Worm (Caenorhabditis elegans) whole organism, late embryonic: Measurements from ENCODE around the gene dld-1.

Source experiments
- C38D4.7 ChIP-seq: fragments of 200-800 bp; sonication (Bioruptor generic); optimal IDR thresholded peaks from 2 replicates; lab custom pipeline; 2018; ENCODE audit warnings: mild to moderate bottlenecking, missing genetic modification characterization, moderate library complexity, missing compliant biosample characterization
- K02D7.2 ChIP-seq: sonication (generic microtip); optimal IDR thresholded peaks from 2 replicates; lab custom pipeline; 2017; ENCODE audit warnings: mild to moderate bottlenecking, missing genetic modification characterization, missing compliant biosample characterization
- K09A11.1 ChIP-seq: sonication (generic microtip); optimal IDR thresholded peaks from 2 replicates; lab custom pipeline; 2017; ENCODE audit warnings: antibody characterized with exemption, mild to moderate bottlenecking, missing genetic modification characterization, missing compliant biosample characterization; ENCODE audit not compliant: insufficient read depth
- Y22D7AL.16 ChIP-seq: sonication (generic microtip); optimal IDR thresholded peaks from 2 replicates; lab custom pipeline; 2016; ENCODE audit warnings: missing genetic modification characterization, missing compliant biosample characterization
- ahr-1 ChIP-seq: sonication (generic microtip); optimal IDR thresholded peaks from 2 replicates; lab custom pipeline; 2016; ENCODE audit warnings: missing genetic modification characterization, missing compliant biosample characterization
- ama-1 ChIP-seq: fragments of 150-350 bp; optimal IDR thresholded peaks from 2 replicates; lab custom pipeline; 2014
- ceh-14 ChIP-seq: sonication (generic microtip); optimal IDR thresholded peaks from 2 replicates; lab custom pipeline; 2016; ENCODE audit warnings: missing genotype, missing genetic modification characterization, missing compliant biosample characterization
- ceh-18 ChIP-seq: sonication (generic microtip); optimal IDR thresholded peaks from 2 replicates; lab custom pipeline; 2016; ENCODE audit warnings: missing genetic modification characterization, missing compliant biosample characterization
- ceh-19 ChIP-seq: fragments of 200-800 bp; sonication (Bioruptor generic); optimal IDR thresholded peaks from 2 replicates; lab custom pipeline; 2018; ENCODE audit warnings: mild to moderate bottlenecking, missing genetic modification characterization, missing compliant biosample characterization
- ceh-22 ChIP-seq: sonication (generic microtip); optimal IDR thresholded peaks from 2 replicates; lab custom pipeline; 2017; ENCODE audit warnings: missing biosample characterization, missing genetic modification characterization
- ceh-24 ChIP-seq: sonication (generic microtip); optimal IDR thresholded peaks from 2 replicates; lab custom pipeline; 2016; ENCODE audit warnings: mild to moderate bottlenecking, missing genetic modification characterization, missing compliant biosample characterization
- ceh-30 ChIP-seq: fragments of 150-350 bp; optimal IDR thresholded peaks from 2 replicates; lab custom pipeline; 2014; ENCODE audit warnings: missing biosample characterization, missing genetic modification characterization
- ceh-45 ChIP-seq: fragments of 200-800 bp; sonication (Bioruptor generic); IDR thresholded peaks from 2 replicates; pipeline ENCODE4 v1.3.6; 2022; ENCODE audit warnings: missing genetic modification reagents, missing genetic modification characterization, missing compliant biosample characterization
- ceh-48 ChIP-seq: sonication (generic microtip); optimal IDR thresholded peaks from 2 replicates; lab custom pipeline; 2016; ENCODE audit warnings: missing genetic modification characterization, inconsistent platforms, missing compliant biosample characterization
- che-1 ChIP-seq: sonication (generic microtip); optimal IDR thresholded peaks from 2 replicates; lab custom pipeline; 2016; ENCODE audit warnings: mild to moderate bottlenecking, missing genetic modification characterization, missing compliant biosample characterization
- elt-4 ChIP-seq: sonication (generic microtip); optimal IDR thresholded peaks from 2 replicates; lab custom pipeline; 2016; ENCODE audit warnings: missing genetic modification characterization, missing compliant biosample characterization
- ets-4 ChIP-seq: sonication (generic microtip); optimal IDR thresholded peaks from 2 replicates; lab custom pipeline; 2016; ENCODE audit warnings: missing genetic modification characterization, missing compliant biosample characterization
- eyg-1 ChIP-seq: sonication (generic microtip); optimal IDR thresholded peaks from 2 replicates; lab custom pipeline; 2016; ENCODE audit warnings: missing genotype, missing genetic modification characterization, missing compliant biosample characterization
- fax-1 ChIP-seq: sonication (generic microtip); optimal IDR thresholded peaks from 2 replicates; lab custom pipeline; 2016; ENCODE audit warnings: missing genotype, missing genetic modification characterization, missing compliant biosample characterization
- fkh-6 ChIP-seq: sonication (generic microtip); optimal IDR thresholded peaks from 2 replicates; lab custom pipeline; 2016; ENCODE audit warnings: missing genetic modification characterization, missing compliant biosample characterization
- gmeb-2 ChIP-seq: sonication (generic microtip); optimal IDR thresholded peaks from 2 replicates; lab custom pipeline; 2016; ENCODE audit warnings: missing genetic modification characterization, inconsistent platforms, missing compliant biosample characterization
- hlh-15 ChIP-seq: sonication (generic microtip); optimal IDR thresholded peaks from 2 replicates; lab custom pipeline; 2016; ENCODE audit warnings: missing genetic modification characterization, missing compliant biosample characterization
- hlh-30 ChIP-seq: sonication (generic microtip); optimal IDR thresholded peaks from 2 replicates; lab custom pipeline; 2017; ENCODE audit warnings: antibody characterized with exemption, missing genetic modification characterization, missing compliant biosample characterization; ENCODE audit not compliant: insufficient read depth
- hlh-6 ChIP-seq: sonication (generic microtip); optimal IDR thresholded peaks from 2 replicates; lab custom pipeline; 2016; ENCODE audit warnings: missing genotype, missing genetic modification characterization, missing compliant biosample characterization
- hlh-8 ChIP-seq: sonication (generic microtip); optimal IDR thresholded peaks from 2 replicates; lab custom pipeline; 2016; ENCODE audit warnings: missing genotype, missing genetic modification characterization, missing compliant biosample characterization
- lim-6 ChIP-seq: sonication (generic microtip); optimal IDR thresholded peaks from 2 replicates; lab custom pipeline; 2016; ENCODE audit warnings: missing genetic modification characterization, missing compliant biosample characterization
- lin-11 ChIP-seq: fragments of 200-800 bp; sonication (Bioruptor generic); optimal IDR thresholded peaks from 2 replicates; lab custom pipeline; 2018; ENCODE audit warnings: mild to moderate bottlenecking, missing genetic modification characterization, missing compliant biosample characterization
- madf-2 ChIP-seq: sonication (generic microtip); optimal IDR thresholded peaks from 2 replicates; lab custom pipeline; 2017; ENCODE audit warnings: missing genetic modification characterization, missing compliant biosample characterization
- nhr-232 ChIP-seq: sonication (generic microtip); optimal IDR thresholded peaks from 2 replicates; lab custom pipeline; 2016; ENCODE audit warnings: missing genetic modification characterization, missing compliant biosample characterization
- pag-3 ChIP-seq: sonication (generic microtip); optimal IDR thresholded peaks from 2 replicates; lab custom pipeline; 2016; ENCODE audit warnings: missing compliant biosample characterization, missing genetic modification characterization, borderline replicate concordance
- pax-1 ChIP-seq: fragments of 150-350 bp; optimal IDR thresholded peaks from 2 replicates; lab custom pipeline; 2014; ENCODE audit warnings: missing biosample characterization, missing genetic modification characterization
- pha-2 ChIP-seq: sonication (generic microtip); optimal IDR thresholded peaks from 2 replicates; lab custom pipeline; 2017; ENCODE audit warnings: mild to moderate bottlenecking, missing genetic modification characterization, missing compliant biosample characterization
- pha-4 ChIP-seq: fragments of 150-350 bp; optimal IDR thresholded peaks from 2 replicates; lab custom pipeline; 2018; ENCODE audit warnings: missing biosample characterization, missing genetic modification reagents, missing genetic modification characterization
- pqm-1 ChIP-seq: sonication (generic microtip); optimal IDR thresholded peaks from 2 replicates; lab custom pipeline; 2016; ENCODE audit warnings: missing genetic modification characterization, missing compliant biosample characterization
- pros-1 ChIP-seq: fragments of 150-350 bp; optimal IDR thresholded peaks from 2 replicates; lab custom pipeline; 2014; ENCODE audit warnings: missing biosample characterization, missing genetic modification reagents, missing genetic modification characterization
- syd-9 ChIP-seq: sonication (generic microtip); optimal IDR thresholded peaks from 2 replicates; lab custom pipeline; 2016; ENCODE audit warnings: mild to moderate bottlenecking, missing genetic modification characterization, moderate library complexity, missing compliant biosample characterization
- tbx-2 ChIP-seq: sonication (generic microtip); optimal IDR thresholded peaks from 2 replicates; lab custom pipeline; 2016; ENCODE audit warnings: missing genetic modification characterization, missing compliant biosample characterization
- tbx-7 ChIP-seq: sonication (generic microtip); optimal IDR thresholded peaks from 2 replicates; lab custom pipeline; 2016; ENCODE audit warnings: missing genotype, missing genetic modification characterization, missing compliant biosample characterization
- unc-42 ChIP-seq: sonication (generic microtip); optimal IDR thresholded peaks from 2 replicates; lab custom pipeline; 2016; ENCODE audit warnings: missing genotype, missing genetic modification characterization, missing compliant biosample characterization
- unc-55 ChIP-seq: sonication (generic microtip); optimal IDR thresholded peaks from 2 replicates; lab custom pipeline; 2017; ENCODE audit warnings: missing biosample characterization, missing genetic modification reagents, missing genetic modification characterization
- unc-86 ChIP-seq: sonication (generic microtip); optimal IDR thresholded peaks from 2 replicates; lab custom pipeline; 2016; ENCODE audit warnings: missing genetic modification characterization, missing compliant biosample characterization
- ztf-16 ChIP-seq: sonication (generic microtip); optimal IDR thresholded peaks from 2 replicates; lab custom pipeline; 2017; ENCODE audit warnings: missing genetic modification characterization, missing compliant biosample characterization

The dld-1 gene

DNA sequence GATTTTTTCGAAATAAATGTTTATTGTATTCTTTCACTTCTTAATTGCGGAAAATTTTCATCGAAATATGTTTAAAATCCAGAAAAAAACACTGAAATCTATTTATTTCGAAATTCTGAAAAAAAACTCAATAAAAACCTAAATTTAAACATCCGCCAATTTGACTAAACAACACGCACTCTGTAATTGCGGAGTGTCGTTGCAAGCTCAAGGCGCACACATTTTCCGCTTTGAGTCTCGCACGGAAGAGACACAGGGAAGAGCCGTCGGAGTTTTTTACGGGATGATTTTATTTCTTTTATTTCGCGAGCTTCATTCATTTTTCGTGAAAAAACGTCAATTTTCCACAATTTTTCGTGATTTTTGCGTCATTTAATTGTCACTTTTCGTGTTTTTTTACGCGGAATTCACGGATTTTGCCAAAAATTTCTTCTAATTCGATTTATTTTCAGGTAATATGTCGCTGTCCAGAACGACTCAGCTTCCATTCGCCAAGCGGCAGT lies at the start of gene dld-1 (continued):
- no peak for TF ChIP-seq madf-2 (tag; lab: Kevin White, UChicago)
- no peak for TF ChIP-seq ceh-24 (tag; lab: Kevin White, UChicago)
- peak; percentile 94 for TF ChIP-seq pax-1 (tag; lab: Kevin White, UChicago)
- TF ChIP-seq ama-1 (lab: Kevin White, UChicago) = no peak
- TF ChIP-seq eyg-1 (tag; lab: Kevin White, UChicago) = no peak
- TF ChIP-seq ceh-45 (GFP tag; lab: Robert Waterston, UW) = no peak
- TF ChIP-seq pha-4 (tag; lab: Kevin White, UChicago) = no peak
- TF ChIP-seq C38D4.7 (GFP tag; lab: Kevin White, UChicago) = no peak
- TF ChIP-seq unc-55 (GFP tag; lab: Kevin White, UChicago) = peak; percentile 81
- peak; percentile 27 for TF ChIP-seq lin-11 (tag; lab: Kevin White, UChicago)
- peak; percentile 74 for TF ChIP-seq hlh-30 (tag; lab: Kevin White, UChicago)
- no peak for TF ChIP-seq ahr-1 (tag; lab: Kevin White, UChicago)
- no peak for TF ChIP-seq tbx-7
- TF ChIP-seq ceh-48 = peak; percentile 54
- no peak for TF ChIP-seq pqm-1 (tag; lab: Kevin White, UChicago)
- no peak for TF ChIP-seq lim-6 (tag; lab: Kevin White, UChicago)
- TF ChIP-seq fkh-6 = no peak

- TF ChIP-seq hlh-8 (tag; lab: Kevin White, UChicago) (no peak), che-1 (tag; lab: Kevin White, UChicago) (no peak), hlh-15 (tag; lab: Kevin White, UChicago) (no peak), C38D4.7 (GFP tag; lab: Kevin White, UChicago) (no peak), eyg-1 (tag; lab: Kevin White, UChicago) (no peak), ceh-30 (tag; lab: Kevin White, UChicago) (no peak), ceh-24 (tag; lab: Kevin White, UChicago) (no peak), elt-4 (no peak), pha-2 (tag; lab: Kevin White, UChicago) (no peak), fkh-6 (no peak), syd-9 (tag; lab: Kevin White, UChicago) (no peak), unc-86 (tag; lab: Kevin White, UChicago) (no peak), pag-3 (no peak), ceh-22 (tag; lab: Kevin White, UChicago) (no peak), pha-4 (tag; lab: Kevin White, UChicago) (no peak)
- TF ChIP-seq, all 69 proteins: peak for 0
Measured at ce11 chrIV:14417128-14417527, 47.2 kb upstream of the dld-1 start, which contains the start of gene F55B11.6. Gene F55B11.6 (minus strand): TSS chrIV:14417228.

ce11 chrIV:14421938-14422337 lies 42.4 kb upstream of the dld-1 start, which contains the start of gene F55B11.7:
Gene F55B11.7 (minus strand): TSS chrIV:14422038.
- TF ChIP-seq ets-4 (no peak), unc-42 (tag; lab: Kevin White, UChicago) (no peak), tbx-2 (no peak), ceh-18 (tag; lab: Kevin White, UChicago) (no peak), nhr-232 (tag; lab: Kevin White, UChicago) (no peak), fax-1 (tag; lab: Kevin White, UChicago) (no peak)

ce11 chrIV:14423194-14423593 lies 41.1 kb upstream of the dld-1 start, which contains the start of gene F55B11.2:
Gene F55B11.2 (minus strand): TSS chrIV:14423294.
- TF ChIP-seq hlh-6 = no peak
- no peak for TF ChIP-seq Y22D7AL.16 (tag; lab: Kevin White, UChicago)
- no peak for TF ChIP-seq unc-86 (tag; lab: Kevin White, UChicago)
- no peak for TF ChIP-seq K02D7.2 (tag; lab: Kevin White, UChicago)
- TF ChIP-seq ztf-16 (tag; lab: Kevin White, UChicago) = no peak
- TF ChIP-seq pros-1 (tag; lab: Kevin White, UChicago) = no peak
- TF ChIP-seq ama-1 (lab: Kevin White, UChicago) = no peak
- no peak for TF ChIP-seq ceh-45 (GFP tag; lab: Robert Waterston, UW)
- TF ChIP-seq gmeb-2 (tag; lab: Kevin White, UChicago) = no peak
- no peak for TF ChIP-seq lim-6 (tag; lab: Kevin White, UChicago)
- no peak for TF ChIP-seq ceh-14 (tag; lab: Kevin White, UChicago)
- no peak for TF ChIP-seq ceh-18 (tag; lab: Kevin White, UChicago)
- no peak for TF ChIP-seq ceh-19
- TF ChIP-seq pqm-1 (tag; lab: Kevin White, UChicago) = no peak
- no peak for TF ChIP-seq ceh-30 (tag; lab: Kevin White, UChicago)
- no peak for TF ChIP-seq K09A11.1 (tag; lab: Kevin White, UChicago)
- TF ChIP-seq ceh-24 (tag; lab: Kevin White, UChicago) = no peak
